Fruit fly (Drosophila melanogaster): Measurements from ENCODE around the gene CecA1.

The CecA1 gene

dm6 chr3R:30209648-30210047 lies 1.0 kb upstream of the CecA1 start, which contains the start of gene Anp:
Anp (plus strand) TSS chr3R:30209948.
- TF ChIP-seq HLH106 (tag; optimal IDR thresholded peaks at IDR 0.05) (no peak), Dfd (GFP tag; optimal IDR thresholded peaks at IDR 0.05) (no peak), tai (GFP tag; optimal IDR thresholded peaks at IDR 0.05) (no peak), dmrt93B (GFP tag; optimal IDR thresholded peaks at IDR 0.05) (no peak), sv (GFP tag; optimal IDR thresholded peaks at IDR 0.05) (no peak), h (GFP tag; optimal IDR thresholded peaks at IDR 0.05) (no peak), fru (GFP tag; optimal IDR thresholded peaks at IDR 0.05) (no peak), Dif (GFP tag; optimal IDR thresholded peaks at IDR 0.05; ENCODE audit: partially characterized antibody) (no peak), Hnf4 (GFP tag; optimal IDR thresholded peaks at IDR 0.05) (no peak), lola (GFP tag; optimal IDR thresholded peaks at IDR 0.05) (no peak), N (GFP tag; optimal IDR thresholded peaks at IDR 0.05) (no peak), jim (GFP tag; optimal IDR thresholded peaks at IDR 0.05) (no peak), br (GFP tag; optimal IDR thresholded peaks at IDR 0.05) (no peak)

DNA sequence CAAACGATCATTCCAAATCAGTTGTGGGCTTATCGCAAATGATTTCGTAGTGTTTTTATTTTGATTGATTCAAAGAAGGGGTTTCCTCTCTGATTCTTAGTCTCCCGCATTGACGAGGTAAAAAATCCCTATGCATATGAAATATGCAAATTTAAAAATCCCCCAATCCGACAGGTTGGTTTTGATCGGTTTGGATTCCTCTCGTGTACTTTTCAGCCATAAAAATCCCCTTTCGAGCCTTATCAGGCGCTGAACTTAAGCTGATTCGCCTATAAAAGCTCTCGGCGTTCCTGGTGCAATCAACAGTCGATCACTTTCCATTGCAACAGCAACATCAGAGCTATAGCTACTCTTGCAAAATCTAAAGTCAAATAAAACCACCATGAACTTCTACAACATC lies 1.2 kb downstream of the CecA1 start, which contains the start of gene CecA2:
TSS of gene CecA2 (plus strand) at position 301 of the 400 bp plus-strand sequence.
- TF ChIP-seq fru (GFP tag; optimal IDR thresholded peaks at IDR 0.05) (no peak), Rel (GFP tag; optimal IDR thresholded peaks at IDR 0.05) (no peak), Rel (tag; optimal IDR thresholded peaks at IDR 0.05) (peak; percentile 72), woc (GFP tag; optimal IDR thresholded peaks at IDR 0.05) (no peak)

DNA sequence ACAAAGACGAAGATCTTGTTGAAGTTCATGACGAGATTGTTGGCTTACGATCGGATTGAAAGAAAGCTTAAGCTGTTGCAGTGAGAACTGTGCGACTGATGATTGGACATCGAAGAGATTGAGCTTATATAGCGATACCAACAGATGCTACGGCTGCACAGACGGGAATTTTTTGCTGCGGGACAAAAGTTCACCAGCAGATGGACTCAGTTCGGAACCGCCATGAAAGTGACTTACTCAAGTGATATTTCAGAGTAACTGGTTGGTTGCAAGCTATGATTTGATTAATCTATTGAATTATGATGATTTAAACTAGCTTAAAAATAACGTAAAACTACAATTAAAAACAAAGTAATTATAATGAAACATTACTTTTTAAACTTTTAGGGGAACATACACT lies 3.0 kb downstream of the CecA1 start, which contains the start of gene CecB:
TSS of gene CecB (minus strand) at position 101 of the 400 bp plus-strand sequence.
- TF ChIP-seq pan (optimal IDR thresholded peaks at IDR 0.05) (no peak), sv (GFP tag; optimal IDR thresholded peaks at IDR 0.05) (no peak), jim (GFP tag; optimal IDR thresholded peaks at IDR 0.05) (no peak), rgr (GFP tag; optimal IDR thresholded peaks at IDR 0.05) (no peak), Rel (GFP tag; optimal IDR thresholded peaks at IDR 0.05) (no peak), Rel (tag; optimal IDR thresholded peaks at IDR 0.05) (peak; percentile 1)

- TF ChIP-seq tai (GFP tag; optimal IDR thresholded peaks at IDR 0.05) (no peak), Rel (GFP tag; optimal IDR thresholded peaks at IDR 0.05) (no peak), Rel (tag; optimal IDR thresholded peaks at IDR 0.05) (peak; percentile 97)
Observed at dm6 chr3R:30215020-30215419, 4.3 kb downstream of the CecA1 start.

- TF ChIP-seq Jra (GFP tag; optimal IDR thresholded peaks at IDR 0.05) (no peak), GATAd (GFP tag; optimal IDR thresholded peaks at IDR 0.05) (no peak), foxo (GFP tag; optimal IDR thresholded peaks at IDR 0.05) (no peak), psq (GFP tag; optimal IDR thresholded peaks at IDR 0.05) (no peak), Rel (GFP tag; optimal IDR thresholded peaks at IDR 0.05) (no peak), Rel (tag; optimal IDR thresholded peaks at IDR 0.05) (peak; percentile 91)
Observed at dm6 chr3R:30216210-30216609, 5.5 kb downstream of the CecA1 start, which contains the start of gene CecC. CecC (plus strand) TSS chr3R:30216484.

DNA sequence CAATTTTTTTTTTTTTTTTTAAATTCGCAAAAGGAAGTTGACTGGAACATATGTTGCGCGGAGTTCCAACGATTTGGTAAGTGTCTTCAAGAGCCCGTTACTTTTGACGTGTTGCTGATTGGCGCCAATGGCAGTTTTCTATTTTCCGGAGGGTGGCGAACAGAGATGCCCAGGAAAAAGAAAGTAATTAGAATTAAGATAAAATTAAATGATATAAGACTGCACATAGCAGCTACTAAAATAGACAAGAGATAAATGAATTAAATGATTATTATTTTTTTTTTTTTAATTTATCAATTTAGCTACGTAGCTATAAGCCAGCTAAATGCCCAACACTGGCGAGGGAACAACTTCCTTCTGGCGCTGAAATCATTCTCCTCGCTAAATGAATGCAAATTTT lies 11.6 kb downstream of the CecA1 start:
- TF ChIP-seq HLH106 (tag; optimal IDR thresholded peaks at IDR 0.05) (no peak), dl (GFP tag; optimal IDR thresholded peaks at IDR 0.05; ENCODE audit: insufficient read depth in 1 of 2, partially characterized antibody in 2 of 2) (no peak), usp (GFP tag; optimal IDR thresholded peaks at IDR 0.05) (no peak), jim (GFP tag; optimal IDR thresholded peaks at IDR 0.05) (no peak), Hr83 (GFP tag; optimal IDR thresholded peaks at IDR 0.05; ENCODE audit: poor library complexity, severe bottlenecking) (no peak), CG32264 (GFP tag; optimal IDR thresholded peaks at IDR 0.05) (no peak), Hnf4 (GFP tag; optimal IDR thresholded peaks at IDR 0.05) (no peak), fru (GFP tag; optimal IDR thresholded peaks at IDR 0.05) (no peak)

DNA sequence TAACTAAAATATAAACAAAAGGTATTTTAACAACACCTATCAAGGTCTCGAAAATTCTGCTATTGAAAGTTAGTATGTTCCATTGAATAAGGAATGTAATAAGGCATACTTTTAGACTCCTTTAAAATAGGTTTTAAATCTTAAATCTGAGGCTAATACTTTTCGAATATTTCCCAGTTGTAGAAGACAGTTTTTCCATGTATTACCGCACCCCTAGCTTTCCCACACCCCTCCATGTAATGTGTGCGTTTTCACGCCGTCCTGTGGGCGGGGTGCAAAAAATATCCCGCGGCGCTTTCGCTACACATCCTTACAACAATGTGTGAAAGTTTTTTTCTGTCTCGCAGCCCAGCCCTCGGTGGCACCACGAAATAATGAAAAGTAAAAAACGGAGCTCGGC lies 13.9 kb downstream of the CecA1 start:
- TF ChIP-seq foxo (GFP tag; optimal IDR thresholded peaks at IDR 0.05) (peak in 1 of 2 experiments; percentile 9), OdsH (GFP tag; optimal IDR thresholded peaks at IDR 0.05) (no peak)
